Worm (Caenorhabditis elegans) whole organism, L1 larva: ENCODE results near the gene Y110A2AL.4.
A peak's percentile ranks its signal among the peaks of the same experiment; 100 is the strongest.

Source experiments
- C16A3.4 ChIP-seq: fragments of 150-350 bp; optimal IDR thresholded peaks from 2 replicates; lab custom pipeline; 2014; ENCODE audit warnings: missing biosample characterization, missing genetic modification characterization
- Y116A8C.19 ChIP-seq: sonication (generic microtip); optimal IDR thresholded peaks from 2 replicates; lab custom pipeline; 2016; ENCODE audit warnings: missing compliant biosample characterization, missing genetic modification characterization, borderline replicate concordance
- aly-2 ChIP-seq: fragments of 150-350 bp; optimal IDR thresholded peaks from 2 replicates; lab custom pipeline; 2014; ENCODE audit warnings: missing biosample characterization, missing genetic modification characterization
- blmp-1 ChIP-seq: fragments of 150-350 bp; optimal IDR thresholded peaks from 2 replicates; lab custom pipeline; 2014; ENCODE audit warnings: missing biosample characterization, missing genetic modification characterization
- ceh-8 ChIP-seq: fragments of 200-800 bp; sonication (Bioruptor generic); optimal IDR thresholded peaks from 2 replicates; lab custom pipeline; 2018; ENCODE audit warnings: mild to moderate bottlenecking, missing genetic modification characterization, moderate library complexity, missing compliant biosample characterization
- ceh-82 ChIP-seq, 3 experiments: fragments of 150-350 bp in 1 of 3; sonication (generic microtip) in 2 of 3; optimal IDR thresholded peaks; 2 replicates each; lab custom pipeline; 2014 to 2017; ENCODE audit warnings: missing biosample characterization in 3 of 3, missing genetic modification characterization in 3 of 3
- ceh-88 ChIP-seq: fragments of 200-800 bp; sonication (Bioruptor generic); IDR thresholded peaks from 2 replicates; pipeline ENCODE4 v1.3.6; 2022; ENCODE audit warnings: missing genetic modification characterization, missing compliant biosample characterization
- ceh-90 ChIP-seq: sonication (generic microtip); optimal IDR thresholded peaks from 2 replicates; lab custom pipeline; 2016; ENCODE audit warnings: missing genetic modification characterization, missing compliant biosample characterization
- ces-1 ChIP-seq: fragments of 150-350 bp; optimal IDR thresholded peaks from 2 replicates; lab custom pipeline; 2014; ENCODE audit warnings: missing biosample characterization, missing genetic modification reagents, missing genetic modification characterization
- dpl-1 ChIP-seq, 3 experiments: fragments of 150-350 bp in 2 of 3; sonication (generic microtip) in 1 of 3; optimal IDR thresholded peaks; 2 replicates each; lab custom pipeline; 2014 to 2017; ENCODE audit warnings: missing biosample characterization in 3 of 3, missing genetic modification characterization in 3 of 3, missing genetic modification reagents in 3 of 3
- dsc-1 ChIP-seq: sonication (generic microtip); optimal IDR thresholded peaks from 2 replicates; lab custom pipeline; 2016; ENCODE audit warnings: mild to moderate bottlenecking, missing genetic modification characterization, missing compliant biosample characterization
- efl-3 ChIP-seq: fragments of 200-800 bp; sonication (Bioruptor generic); optimal IDR thresholded peaks from 2 replicates; lab custom pipeline; 2018; ENCODE audit warnings: mild to moderate bottlenecking, missing genetic modification characterization, missing compliant biosample characterization
- egl-13 ChIP-seq: sonication (generic microtip); optimal IDR thresholded peaks from 2 replicates; lab custom pipeline; 2016; ENCODE audit warnings: missing genotype, missing genetic modification reagents, missing genetic modification characterization, missing compliant biosample characterization
- elt-2 ChIP-seq: sonication (generic microtip); optimal IDR thresholded peaks from 2 replicates; lab custom pipeline; 2016; ENCODE audit warnings: missing genetic modification characterization, mild to moderate bottlenecking, inconsistent platforms, missing compliant biosample characterization, missing genetic modification reagents
- elt-3 ChIP-seq, 6 experiments: fragments of 150-350 bp in 1 of 6; sonication (generic microtip); optimal IDR thresholded peaks; 2 replicates each; lab custom pipeline; 2017 to 2018; ENCODE audit warnings: missing biosample characterization in 6 of 6, missing genetic modification characterization in 6 of 6, inconsistent platforms in 1 of 6
- ets-5 ChIP-seq: fragments of 200-800 bp; sonication (Bioruptor generic); IDR thresholded peaks from 2 replicates; pipeline ENCODE4 v1.3.6; 2022; ENCODE audit warnings: missing genetic modification characterization, missing compliant biosample characterization
- fkh-10 ChIP-seq: sonication (generic microtip); optimal IDR thresholded peaks from 2 replicates; lab custom pipeline; 2017; ENCODE audit warnings: missing biosample characterization, missing genetic modification reagents, missing genetic modification characterization
- fkh-4 ChIP-seq: sonication (generic microtip); optimal IDR thresholded peaks from 2 replicates; lab custom pipeline; 2016; ENCODE audit warnings: missing compliant biosample characterization, missing genetic modification characterization, borderline replicate concordance
- fos-1 ChIP-seq: fragments of 150-350 bp; optimal IDR thresholded peaks from 2 replicates; lab custom pipeline; 2014; ENCODE audit warnings: missing biosample characterization, missing genetic modification characterization
- hlh-17 ChIP-seq: fragments of 200-800 bp; sonication (Bioruptor generic); optimal IDR thresholded peaks from 2 replicates; lab custom pipeline; 2018; ENCODE audit warnings: missing genetic modification characterization, mild to moderate bottlenecking, missing compliant biosample characterization, moderate library complexity, borderline replicate concordance
- isw-1 ChIP-seq: fragments of 200-800 bp; sonication (Bioruptor generic); IDR thresholded peaks from 2 replicates; pipeline ENCODE4 v1.3.6; 2022; ENCODE audit warnings: missing genetic modification characterization, missing compliant biosample characterization
- jun-1 ChIP-seq: fragments of 150-350 bp; optimal IDR thresholded peaks from 2 replicates; lab custom pipeline; 2014; ENCODE audit warnings: missing biosample characterization, missing genetic modification reagents, missing genetic modification characterization
- lin-13 ChIP-seq: fragments of 150-350 bp; optimal IDR thresholded peaks from 2 replicates; lab custom pipeline; 2014; ENCODE audit warnings: missing biosample characterization, missing genetic modification reagents, missing genetic modification characterization
- lir-3 ChIP-seq: sonication (generic microtip); optimal IDR thresholded peaks from 2 replicates; lab custom pipeline; 2016; ENCODE audit warnings: mild to moderate bottlenecking, missing genetic modification characterization, moderate library complexity, missing compliant biosample characterization; ENCODE audit not compliant: poor library complexity
- lsy-2 ChIP-seq, 2 experiments: fragments of 150-350 bp; optimal IDR thresholded peaks; 2 replicates each; lab custom pipeline; 2014; ENCODE audit warnings: missing biosample characterization in 2 of 2, missing genetic modification characterization in 2 of 2
- mef-2 ChIP-seq: fragments of 150-350 bp; optimal IDR thresholded peaks from 2 replicates; lab custom pipeline; 2014; ENCODE audit warnings: missing biosample characterization, missing genetic modification characterization
- mep-1 ChIP-seq: fragments of 150-350 bp; optimal IDR thresholded peaks from 2 replicates; lab custom pipeline; 2014; ENCODE audit warnings: missing biosample characterization, missing genetic modification characterization
- nhr-12 ChIP-seq: sonication (generic microtip); optimal IDR thresholded peaks from 2 replicates; lab custom pipeline; 2017; ENCODE audit warnings: missing biosample characterization, missing genetic modification characterization
- nhr-237 ChIP-seq: fragments of 150-350 bp; optimal IDR thresholded peaks from 2 replicates; lab custom pipeline; 2014; ENCODE audit warnings: missing biosample characterization, missing genetic modification characterization
- nhr-77 ChIP-seq: fragments of 150-350 bp; optimal IDR thresholded peaks from 2 replicates; lab custom pipeline; 2014; ENCODE audit warnings: missing biosample characterization, missing genetic modification characterization
- nhr-84 ChIP-seq: sonication (generic microtip); optimal IDR thresholded peaks from 2 replicates; lab custom pipeline; 2017; ENCODE audit warnings: missing biosample characterization, missing genetic modification characterization
- nhr-85 ChIP-seq: sonication (generic microtip); peaks from one replicate; lab custom pipeline; 2016; ENCODE audit warnings: missing genetic modification characterization, inconsistent platforms, missing compliant biosample characterization
- pag-3 ChIP-seq: sonication (generic microtip); optimal IDR thresholded peaks from 2 replicates; lab custom pipeline; 2017; ENCODE audit warnings: missing genetic modification characterization, mild to moderate bottlenecking, missing compliant biosample characterization, antibody characterized with exemption, borderline replicate concordance; ENCODE audit not compliant: insufficient read depth
- pax-3 ChIP-seq: fragments of 200-800 bp; sonication (Bioruptor generic); optimal IDR thresholded peaks from 2 replicates; lab custom pipeline; 2018; ENCODE audit warnings: mild to moderate bottlenecking, missing genetic modification characterization, moderate library complexity, missing compliant biosample characterization
- snpc-4 ChIP-seq: fragments of 150-350 bp; optimal IDR thresholded peaks from 2 replicates; lab custom pipeline; 2014; ENCODE audit warnings: missing biosample characterization, missing genetic modification characterization
- sptf-1 ChIP-seq: fragments of 150-350 bp; optimal IDR thresholded peaks from 2 replicates; lab custom pipeline; 2014; ENCODE audit warnings: missing biosample characterization, missing genetic modification characterization
- tbx-2 ChIP-seq: sonication (generic microtip); optimal IDR thresholded peaks from 2 replicates; lab custom pipeline; 2016; ENCODE audit warnings: missing genetic modification characterization, missing compliant biosample characterization
- tlp-1 ChIP-seq: fragments of 150-350 bp; optimal IDR thresholded peaks from 2 replicates; lab custom pipeline; 2014; ENCODE audit warnings: missing biosample characterization, missing genetic modification characterization
- unc-62 ChIP-seq: fragments of 150-350 bp; optimal IDR thresholded peaks from 2 replicates; lab custom pipeline; 2014; ENCODE audit warnings: missing biosample characterization, missing genetic modification reagents, missing genetic modification characterization
- vab-15 ChIP-seq: sonication (generic microtip); optimal IDR thresholded peaks from 2 replicates; lab custom pipeline; 2017; ENCODE audit warnings: missing genotype, mild to moderate bottlenecking, missing genetic modification characterization, missing compliant biosample characterization
- zip-4 ChIP-seq: fragments of 200-800 bp; sonication (Bioruptor generic); optimal IDR thresholded peaks from 2 replicates; lab custom pipeline; 2018; ENCODE audit warnings: mild to moderate bottlenecking, missing genetic modification characterization, moderate library complexity, missing compliant biosample characterization
- ztf-11 ChIP-seq, 2 experiments: sonication (generic microtip); optimal IDR thresholded peaks; 2 replicates each; lab custom pipeline; 2016 to 2017; ENCODE audit warnings: missing genetic modification characterization in 2 of 2, missing biosample characterization in 1 of 2, missing compliant biosample characterization in 1 of 2

Gene Y110A2AL.4

ce11 chrII:2845674-2846073, 6.6 kb downstream of the Y110A2AL.4 start:
- TF ChIP-seq aly-2 (tag; lab: Kevin White, UChicago) (no peak), snpc-4 (no peak), dsc-1 (tag; lab: Kevin White, UChicago) (no peak), nhr-84 (tag; lab: Kevin White, UChicago) (no peak), hlh-17 (GFP tag; lab: Kevin White, UChicago) (no peak), blmp-1 (no peak), ztf-11 (tag; optimal IDR thresholded peaks at IDR 0.05; lab: Kevin White, UChicago) (no peak), lsy-2 (tag; optimal IDR thresholded peaks at IDR 0.05; lab: Kevin White, UChicago) (no peak), efl-3 (no peak), sptf-1 (tag; lab: Kevin White, UChicago) (no peak)

DNA sequence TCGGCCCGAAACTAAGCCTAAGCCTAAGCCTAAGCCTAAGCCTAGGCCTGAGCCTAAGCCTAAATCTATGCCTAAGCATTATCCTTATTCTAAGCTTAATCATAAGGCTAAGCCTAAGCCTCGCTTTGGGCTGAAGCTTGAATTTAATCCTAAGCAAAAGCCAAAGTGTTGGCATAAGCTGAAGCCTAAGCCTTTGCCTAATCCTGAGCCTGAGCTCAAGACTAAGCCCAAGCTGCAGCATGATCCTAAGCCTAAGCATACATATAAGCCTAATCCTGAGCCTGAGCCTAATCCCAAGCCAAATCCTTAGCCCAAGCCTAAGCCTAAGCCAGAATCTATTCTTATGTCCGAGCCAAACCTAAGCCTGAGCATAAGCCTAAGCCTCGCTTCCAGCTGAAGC, 7.4 kb downstream of the Y110A2AL.4 start:
- TF ChIP-seq hlh-17 (GFP tag; lab: Kevin White, UChicago) (no peak), ets-5 (GFP tag; lab: Robert Waterston, UW) (no peak), ceh-8 (GFP tag; lab: Kevin White, UChicago) (no peak), pax-3 (tag; lab: Kevin White, UChicago) (no peak), egl-13 (tag; lab: Kevin White, UChicago) (no peak), zip-4 (GFP tag; lab: Kevin White, UChicago) (no peak), elt-2 (tag; lab: Kevin White, UChicago) (no peak), tbx-2 (tag; lab: Kevin White, UChicago) (no peak), nhr-77 (tag; lab: Kevin White, UChicago) (no peak), lir-3 (tag; lab: Kevin White, UChicago) (no peak), unc-62 (GFP tag; lab: Kevin White, UChicago) (no peak), fos-1 (tag; lab: Kevin White, UChicago) (no peak)

ce11 chrII:2852493-2852892, 13.4 kb downstream of the Y110A2AL.4 start, which contains the start of gene ptc-3:
Gene ptc-3, minus strand, starts transcription at chrII:2852593.
- TF ChIP-seq fkh-4 (tag; lab: Kevin White, UChicago) (no peak), vab-15 (no peak), hlh-17 (GFP tag; lab: Kevin White, UChicago) (no peak), mef-2 (tag; lab: Kevin White, UChicago) (no peak), ceh-88 (no peak), lin-13 (no peak), Y116A8C.19 (tag; lab: Kevin White, UChicago) (no peak), egl-13 (tag; lab: Kevin White, UChicago) (no peak), tlp-1 (tag; lab: Kevin White, UChicago) (no peak), nhr-237 (tag; lab: Kevin White, UChicago) (no peak), ceh-82 (tag; optimal IDR thresholded peaks at IDR 0.05; lab: Kevin White, UChicago) (no peak), nhr-12 (tag; lab: Kevin White, UChicago) (no peak), jun-1 (tag; lab: Kevin White, UChicago) (no peak), mep-1 (tag; lab: Kevin White, UChicago) (no peak), isw-1 (no peak), C16A3.4 (tag; lab: Kevin White, UChicago) (no peak), blmp-1 (no peak), pag-3 (tag; lab: Kevin White, UChicago) (no peak)

DNA sequence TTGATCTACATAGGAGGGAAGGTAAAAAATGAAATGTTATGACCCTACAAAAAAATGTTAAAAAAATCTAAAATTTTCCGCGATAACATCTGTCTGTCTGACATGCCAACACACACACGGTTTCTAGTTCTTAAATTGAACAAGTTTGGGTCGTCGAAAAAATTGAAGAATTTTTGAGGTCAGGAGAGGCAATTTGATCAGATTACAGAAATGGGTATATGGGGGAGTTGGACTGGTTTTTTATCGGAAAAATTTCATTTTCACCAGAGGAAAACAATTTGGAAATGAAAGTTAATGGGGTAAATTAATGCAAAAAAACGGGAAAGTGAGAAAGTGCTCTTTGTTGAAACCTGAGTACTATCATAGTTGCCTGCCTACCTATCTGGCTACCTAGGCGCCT, 14.7 kb downstream of the Y110A2AL.4 start:
- TF ChIP-seq ces-1 (GFP tag; lab: Kevin White, UChicago) = no peak
- TF ChIP-seq ceh-90 (tag; lab: Kevin White, UChicago) = no peak
- TF ChIP-seq nhr-85 = peak; percentile 29
- TF ChIP-seq blmp-1 = peak; percentile 50
- TF ChIP-seq dpl-1 (GFP tag; optimal IDR thresholded peaks at IDR 0.05; lab: Kevin White, UChicago) = no peak
- TF ChIP-seq ceh-88 = no peak
- no peak for TF ChIP-seq elt-3 (tag; optimal IDR thresholded peaks at IDR 0.05; lab: Kevin White, UChicago)
- no peak for TF ChIP-seq fkh-10 (GFP tag; lab: Kevin White, UChicago)
- TF ChIP-seq C16A3.4 (tag; lab: Kevin White, UChicago) = no peak
- TF ChIP-seq, all 84 proteins: peak for 2
